Worm (Caenorhabditis elegans) whole organism, L4 larva: ENCODE measurements around the gene W03F8.4.
"Not testable (repeated sequence)": the region's sequence is repeated elsewhere in the genome, so short reads cannot be mapped to it uniquely, and the experiment has no call there.

Experiments used
- F44E2.7 ChIP-seq: fragments of 200-800 bp; sonication (Bioruptor generic); IDR thresholded peaks from 2 replicates; pipeline ENCODE4 v2.1.2; 2022; ENCODE audit warnings: missing genetic modification characterization, missing compliant biosample characterization
- R02D3.7 ChIP-seq: fragments of 150-350 bp; sonication (generic microtip); optimal IDR thresholded peaks from 3 replicates; lab custom pipeline; 2014; ENCODE audit warnings: missing biosample characterization, missing genetic modification characterization
- T20F7.1 ChIP-seq: fragments of 200-800 bp; sonication (Bioruptor generic); optimal IDR thresholded peaks from 2 replicates; lab custom pipeline; 2018; ENCODE audit warnings: mild to moderate bottlenecking, missing genetic modification characterization, missing compliant biosample characterization
- Y105C5A.15 ChIP-seq: fragments of 200-800 bp; sonication (Bioruptor generic); IDR thresholded peaks from 2 replicates; pipeline ENCODE4 v1.3.6; 2022; ENCODE audit warnings: missing genetic modification characterization, missing compliant biosample characterization
- aha-1 ChIP-seq: fragments of 150-350 bp; peaks from one replicate; lab custom pipeline; 2014; ENCODE audit warnings: missing biosample characterization, missing genetic modification characterization
- aly-2 ChIP-seq: sonication (generic microtip); optimal IDR thresholded peaks from 2 replicates; lab custom pipeline; 2018; ENCODE audit warnings: missing biosample characterization, missing genetic modification characterization
- ceh-28 ChIP-seq: fragments of 150-350 bp; optimal IDR thresholded peaks from 2 replicates; lab custom pipeline; 2014; ENCODE audit warnings: missing biosample characterization, missing genetic modification reagents, missing genetic modification characterization
- ceh-44 ChIP-seq: fragments of 200-800 bp; sonication (Bioruptor generic); IDR thresholded peaks from 2 replicates; pipeline ENCODE4 v1.3.6; 2022; ENCODE audit warnings: missing genetic modification reagents, missing genetic modification characterization, missing compliant biosample characterization
- ces-1 ChIP-seq: fragments of 150-350 bp; sonication (generic microtip); optimal IDR thresholded peaks from 4 replicates; lab custom pipeline; 2014; ENCODE audit warnings: missing biosample characterization, missing genetic modification reagents, missing genetic modification characterization
- cey-2 ChIP-seq: sonication (generic microtip); optimal IDR thresholded peaks from 3 replicates; lab custom pipeline; 2017; ENCODE audit warnings: missing genetic modification characterization, mild to moderate bottlenecking, missing compliant biosample characterization, antibody characterized with exemption, borderline replicate concordance; ENCODE audit not compliant: insufficient read depth
- dmd-6 ChIP-seq: fragments of 200-800 bp; sonication (Bioruptor generic); IDR thresholded peaks from 2 replicates; pipeline ENCODE4 v1.3.6; 2022; ENCODE audit warnings: missing genetic modification reagents, missing genetic modification characterization, missing compliant biosample characterization
- dmd-8 ChIP-seq: fragments of 200-800 bp; sonication (Bioruptor generic); IDR thresholded peaks from 2 replicates; pipeline ENCODE4 v1.3.6; 2022; ENCODE audit warnings: missing genetic modification characterization, missing compliant biosample characterization
- dve-1 ChIP-seq: sonication (generic microtip); optimal IDR thresholded peaks from 2 replicates; lab custom pipeline; 2017; ENCODE audit warnings: antibody characterized with exemption, mild to moderate bottlenecking, missing genetic modification characterization, missing compliant biosample characterization; ENCODE audit not compliant: insufficient read depth
- egl-43 ChIP-seq: fragments of 200-800 bp; sonication (Bioruptor generic); IDR thresholded peaks from 2 replicates; pipeline ENCODE4 v1.3.6; 2022; ENCODE audit warnings: missing genetic modification reagents, missing genetic modification characterization, missing compliant biosample characterization
- fkh-10 ChIP-seq: fragments of 150-350 bp; optimal IDR thresholded peaks from 2 replicates; lab custom pipeline; 2014; ENCODE audit warnings: missing biosample characterization, missing genetic modification reagents, missing genetic modification characterization
- hif-1 ChIP-seq, 2 experiments: sonication (generic microtip); optimal IDR thresholded peaks; 2 replicates each; lab custom pipeline; 2016 to 2017; ENCODE audit warnings: missing compliant biosample characterization in 2 of 2, missing genetic modification characterization in 2 of 2, missing genetic modification reagents in 2 of 2, missing genotype in 2 of 2, mild to moderate bottlenecking in 1 of 2
- lin-15B ChIP-seq: fragments of 150-350 bp; sonication (generic microtip); optimal IDR thresholded peaks from 3 replicates; lab custom pipeline; 2014; ENCODE audit warnings: missing biosample characterization, missing genetic modification characterization
- lin-29 ChIP-seq: fragments of 200-800 bp; sonication (Bioruptor generic); IDR thresholded peaks from 2 replicates; pipeline ENCODE4 v1.3.6; 2022; ENCODE audit warnings: missing genetic modification reagents, missing genetic modification characterization, missing compliant biosample characterization
- lin-38 ChIP-seq: fragments of 200-800 bp; sonication (Bioruptor generic); IDR thresholded peaks from 2 replicates; pipeline ENCODE4 v1.3.6; 2022; ENCODE audit warnings: missing genetic modification reagents, missing genetic modification characterization, missing compliant biosample characterization
- lsy-2 ChIP-seq, 2 experiments: fragments of 150-350 bp in 1 of 2; sonication (generic microtip) in 1 of 2; optimal IDR thresholded peaks; 2 replicates each; lab custom pipeline; 2014 to 2017; ENCODE audit warnings: missing biosample characterization in 2 of 2, missing genetic modification characterization in 2 of 2
- mep-1 ChIP-seq: fragments of 150-350 bp; sonication (generic microtip); optimal IDR thresholded peaks from 3 replicates; lab custom pipeline; 2014; ENCODE audit warnings: missing biosample characterization, missing genetic modification characterization
- mes-2 ChIP-seq: sonication (generic microtip); optimal IDR thresholded peaks from 2 replicates; lab custom pipeline; 2016; ENCODE audit warnings: missing genotype, mild to moderate bottlenecking, missing genetic modification characterization, missing compliant biosample characterization; ENCODE audit not compliant: poor library complexity, severe bottlenecking
- nhr-25 ChIP-seq: sonication (generic microtip); optimal IDR thresholded peaks from 2 replicates; lab custom pipeline; 2017; ENCODE audit warnings: missing genetic modification characterization, mild to moderate bottlenecking, missing compliant biosample characterization, antibody characterized with exemption, moderate library complexity, borderline replicate concordance; ENCODE audit not compliant: insufficient read depth
- nhr-28 ChIP-seq: fragments of 150-350 bp; optimal IDR thresholded peaks from 2 replicates; lab custom pipeline; 2014; ENCODE audit warnings: missing biosample characterization, missing genetic modification characterization
- nhr-76 ChIP-seq: fragments of 150-350 bp; optimal IDR thresholded peaks from 2 replicates; lab custom pipeline; 2014; ENCODE audit warnings: missing biosample characterization, missing genetic modification characterization
- nhr-77 ChIP-seq: fragments of 150-350 bp; optimal IDR thresholded peaks from 2 replicates; lab custom pipeline; 2014; ENCODE audit warnings: missing biosample characterization, missing genetic modification characterization
- set-16 ChIP-seq: fragments of 200-800 bp; sonication (Bioruptor generic); IDR thresholded peaks from 2 replicates; pipeline ENCODE4 v1.3.6; 2022; ENCODE audit warnings: missing genetic modification reagents, missing genetic modification characterization, missing compliant biosample characterization
- skn-1 ChIP-seq: fragments of 150-350 bp; optimal IDR thresholded peaks from 2 replicates; lab custom pipeline; 2014; ENCODE audit warnings: missing biosample characterization, missing genetic modification characterization
- snpc-1.2 ChIP-seq: fragments of 200-800 bp; sonication (Bioruptor generic); IDR thresholded peaks from 2 replicates; pipeline ENCODE4 v1.3.6; 2022; ENCODE audit warnings: missing genetic modification reagents, missing genetic modification characterization, missing compliant biosample characterization
- unc-39 ChIP-seq: sonication (generic microtip); optimal IDR thresholded peaks from 2 replicates; lab custom pipeline; 2017; ENCODE audit warnings: missing biosample characterization, missing genetic modification characterization
- vab-7 ChIP-seq: fragments of 200-800 bp; sonication (Bioruptor generic); IDR thresholded peaks from 2 replicates; pipeline ENCODE4 v1.3.6; 2022; ENCODE audit warnings: missing genetic modification reagents, missing genetic modification characterization, missing compliant biosample characterization
- zfp-2 ChIP-seq: sonication (generic microtip); optimal IDR thresholded peaks from 2 replicates; lab custom pipeline; 2016; ENCODE audit warnings: mild to moderate bottlenecking, missing genetic modification characterization, missing compliant biosample characterization
- zfp-3 ChIP-seq: fragments of 200-800 bp; sonication (Bioruptor generic); conservative IDR thresholded peaks from 2 replicates; pipeline ENCODE4 v1.3.6; 2022; ENCODE audit warnings: missing genetic modification reagents, missing genetic modification characterization, missing compliant biosample characterization

The W03F8.4 gene

DNA sequence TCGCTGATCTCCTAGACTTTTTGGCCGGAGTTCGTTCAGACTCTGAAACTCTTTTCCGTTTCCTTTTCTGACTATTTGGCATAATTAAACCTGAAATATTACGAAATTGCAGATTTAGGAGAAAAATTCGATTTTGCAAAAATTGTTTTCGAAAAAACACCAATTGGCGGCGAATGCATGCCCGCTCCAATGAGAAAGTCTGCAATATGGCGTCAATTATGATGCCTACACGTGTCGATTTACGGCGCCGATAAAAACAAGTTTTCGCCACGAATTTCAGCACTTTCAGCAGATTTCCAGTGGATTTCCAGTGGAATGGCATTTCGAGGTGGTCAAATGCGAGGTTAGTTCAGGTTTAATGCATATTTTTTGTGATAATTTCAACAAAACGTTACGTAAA lies 25.5 kb downstream of the W03F8.4 start, which contains the start of the genes Y59E9AL.36 and nbet-1 (continued):
- TF ChIP-seq lin-29 (GFP tag; lab: Robert Waterston, UW): no peak
- TF ChIP-seq ceh-44 (GFP tag; lab: Robert Waterston, UW): no peak
- TF ChIP-seq zfp-3 (GFP tag; lab: Robert Waterston, UW): no peak
- peak; percentile 70 for TF ChIP-seq nhr-77 (tag; lab: Kevin White, UChicago)
- peak; percentile 15 for TF ChIP-seq ces-1 (GFP tag; lab: Kevin White, UChicago)
- TF ChIP-seq skn-1: no peak
- TF ChIP-seq aly-2 (tag; lab: Kevin White, UChicago): no peak
- TF ChIP-seq hif-1 (tag; optimal IDR thresholded peaks at IDR 0.05; lab: Kevin White, UChicago): peak in 1 of 2 experiments; percentile 29
- peak; percentile 45 for TF ChIP-seq T20F7.1
- TF ChIP-seq lin-15B (tag; lab: Kevin White, UChicago): peak; percentile 84

DNA sequence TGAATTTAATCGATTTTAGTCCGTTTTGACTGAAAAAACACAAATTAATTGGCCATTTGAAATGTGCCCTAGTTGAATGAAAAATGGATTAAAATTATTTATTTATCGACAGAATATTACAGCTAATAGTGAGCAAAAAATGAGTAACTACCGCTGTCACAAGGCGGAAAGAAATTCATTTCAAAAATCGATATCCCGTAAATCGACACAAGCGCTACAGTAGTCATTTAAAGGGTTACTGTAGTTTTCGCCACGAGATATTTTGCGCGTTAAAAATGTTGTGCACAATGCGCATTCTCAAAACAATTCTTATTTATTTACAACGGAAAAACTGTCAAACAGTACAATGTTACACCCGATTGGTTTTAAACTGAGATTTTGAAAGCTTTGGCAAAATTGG lies 26.7 kb downstream of the W03F8.4 start:
- peak in 1 of 2 experiments; percentile 8 for TF ChIP-seq lsy-2 (tag; optimal IDR thresholded peaks at IDR 0.05; lab: Kevin White, UChicago)
- TF ChIP-seq egl-43 (GFP tag; lab: Robert Waterston, UW): no peak
- TF ChIP-seq aha-1: peak; percentile 53
- TF ChIP-seq R02D3.7 (tag; lab: Kevin White, UChicago): peak; percentile 9
- TF ChIP-seq mep-1 (tag; lab: Kevin White, UChicago): peak; percentile 5
- TF ChIP-seq snpc-1.2 (GFP tag; lab: Robert Waterston, UW): 0 out of 2 replicates have a peak, but pooled peaks have one; percentile 43
- TF ChIP-seq dmd-6 (GFP tag; lab: Robert Waterston, UW): no peak
- TF ChIP-seq vab-7 (GFP tag; lab: Robert Waterston, UW): no peak
- peak; percentile 41 for TF ChIP-seq lin-38
- no peak for TF ChIP-seq mes-2 (tag; lab: Kevin White, UChicago)

DNA sequence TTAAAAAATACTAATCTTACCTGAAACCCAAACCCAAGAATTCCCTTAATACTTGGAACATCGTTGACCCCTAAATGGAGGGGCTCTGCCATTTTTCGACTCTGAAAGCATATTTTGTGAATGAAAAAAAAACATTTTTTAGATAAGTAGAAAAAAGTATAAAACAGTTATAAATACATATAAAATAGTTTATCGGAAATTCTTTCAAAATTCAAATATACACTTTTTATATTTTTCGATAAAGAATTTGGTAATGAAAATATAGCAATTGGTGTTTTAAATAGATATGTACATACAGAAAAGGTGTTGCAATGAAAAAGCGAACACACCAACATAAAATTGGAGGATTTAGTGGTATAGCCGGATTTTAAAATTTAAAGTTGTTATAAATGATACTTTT lies 31.2 kb downstream of the W03F8.4 start, which contains the start of gene Y59E9AL.4:
Y59E9AL.4 (minus strand) TSS at position 101 of the 400 bp plus-strand sequence.
- no peak for TF ChIP-seq F44E2.7
- no peak for TF ChIP-seq ceh-44 (GFP tag; lab: Robert Waterston, UW)
- no peak for TF ChIP-seq unc-39 (tag; lab: Kevin White, UChicago)

DNA sequence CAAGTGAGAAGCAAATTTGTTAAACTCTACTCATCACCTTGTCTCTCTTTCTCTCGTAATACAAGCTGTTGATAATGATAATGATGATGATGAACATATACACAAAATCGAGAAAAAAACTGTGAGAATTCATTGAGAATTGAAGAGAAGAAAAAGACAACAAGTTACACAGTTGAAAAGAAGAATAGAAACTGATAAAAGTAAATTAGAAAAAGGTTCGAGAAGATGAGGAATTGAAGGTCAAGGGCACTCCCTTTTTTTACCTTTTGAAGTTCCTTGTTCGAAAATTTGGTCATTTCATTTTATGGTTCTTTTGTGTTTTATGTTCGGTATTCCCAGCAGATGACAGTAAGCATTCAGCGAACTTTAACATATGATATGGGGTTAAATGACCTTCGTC lies 32.4 kb downstream of the W03F8.4 start:
- peak; percentile 7 for TF ChIP-seq dve-1 (tag; lab: Kevin White, UChicago)
- TF ChIP-seq nhr-76: peak; percentile 15
- TF ChIP-seq cey-2 (tag; lab: Kevin White, UChicago): peak; percentile 49
- TF ChIP-seq nhr-28 (tag; lab: Kevin White, UChicago): peak; percentile 48
- peak; percentile 49 for TF ChIP-seq nhr-25 (tag; lab: Kevin White, UChicago)
- TF ChIP-seq lin-15B (tag; lab: Kevin White, UChicago): no peak

DNA sequence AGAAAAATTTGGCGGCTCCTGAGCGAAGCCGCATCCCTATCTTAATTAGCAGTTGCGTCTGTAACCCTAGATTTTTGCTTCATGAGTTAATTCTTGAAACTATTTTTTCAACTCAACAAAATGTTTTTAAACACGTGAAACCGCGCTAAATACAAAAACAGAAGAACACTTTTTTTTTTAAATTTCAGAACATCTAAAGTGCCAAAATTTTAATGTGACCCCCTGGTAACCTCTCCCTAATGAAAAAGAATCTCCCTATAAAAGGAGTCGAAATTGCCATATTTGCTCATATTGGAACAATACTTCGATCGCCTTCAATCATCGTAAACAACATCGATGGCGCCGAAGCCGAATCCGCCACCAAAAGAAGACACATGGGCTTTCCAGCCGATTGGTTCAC lies 34.6 kb downstream of the W03F8.4 start, which contains the start of gene nsph-4.2:
nsph-4.2 (plus strand) TSS at position 301 of the 400 bp plus-strand sequence.
- TF ChIP-seq zfp-3 (GFP tag; lab: Robert Waterston, UW); zfp-2 (tag; lab: Kevin White, UChicago); Y105C5A.15 (GFP tag; lab: Robert Waterston, UW): not testable (repeated sequence)

DNA sequence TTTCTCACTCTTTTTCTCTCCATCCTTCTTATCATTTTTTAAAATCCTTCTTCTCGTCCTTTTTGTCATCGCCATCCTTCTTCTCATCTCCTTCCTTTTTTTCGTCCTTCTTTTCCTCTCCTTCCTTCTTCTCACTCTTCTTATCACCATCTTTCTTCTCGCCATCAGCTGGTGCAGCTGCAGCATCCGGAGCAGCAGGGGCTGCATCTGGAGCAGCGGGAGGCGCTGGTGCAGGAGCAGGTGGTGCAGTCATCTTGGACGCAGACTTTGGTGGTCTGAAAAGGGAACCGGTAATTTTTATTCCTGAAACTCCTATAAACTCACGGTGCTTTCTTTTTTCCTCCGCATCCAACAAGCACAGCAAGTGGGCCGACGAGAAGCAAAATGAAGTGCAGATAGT lies 37.8 kb downstream of the W03F8.4 start:
- TF ChIP-seq aha-1 (peak; percentile 65), ceh-28 (tag; lab: Kevin White, UChicago) (no peak), dmd-8 (GFP tag; lab: Robert Waterston, UW) (0 out of 2 replicates have a peak, but pooled peaks have one; percentile 18), mes-2 (tag; lab: Kevin White, UChicago) (no peak), Y105C5A.15 (GFP tag; lab: Robert Waterston, UW) (0 out of 2 replicates have a peak, but pooled peaks have one; percentile 15), set-16 (GFP tag; lab: Robert Waterston, UW) (peak; percentile 89), lin-38 (no peak), fkh-10 (no peak)
